Worm (Caenorhabditis elegans) whole organism, L2 larva: ENCODE data around the gene T17H7.7.

Experiments used
- nhr-12 ChIP-seq: fragments of 150-350 bp; optimal IDR thresholded peaks from 2 replicates; lab custom pipeline; 2014; ENCODE audit warnings: missing biosample characterization, missing genetic modification characterization
- nhr-25 ChIP-seq: fragments of 150-350 bp; sonication (generic microtip); optimal IDR thresholded peaks from 3 replicates; lab custom pipeline; 2014; ENCODE audit warnings: missing biosample characterization, missing genetic modification characterization
- zag-1 ChIP-seq: fragments of 150-350 bp; optimal IDR thresholded peaks from 2 replicates; lab custom pipeline; 2014; ENCODE audit warnings: missing biosample characterization, missing genetic modification characterization
- ztf-4 ChIP-seq: fragments of 150-350 bp; optimal IDR thresholded peaks from 2 replicates; lab custom pipeline; 2014; ENCODE audit warnings: missing biosample characterization, missing genetic modification characterization

ce11 chrIII:764884-765283 is 7.0 kb upstream of the T17H7.7 start, which contains the start of gene ptl-1:
- TF ChIP-seq zag-1 (no peak), ztf-4 (tag; lab: Kevin White, UChicago) (no peak), nhr-12 (no peak), nhr-25 (tag; lab: Kevin White, UChicago) (no peak)
